Worm (Caenorhabditis elegans) whole organism, L4 larva: Measurements from ENCODE around the gene C45H4.18.

Source experiments
- D1046.2 ChIP-seq: fragments of 200-800 bp; sonication (Bioruptor generic); IDR thresholded peaks from 2 replicates; pipeline ENCODE4 v1.3.6; 2022; ENCODE audit warnings: missing genetic modification characterization, missing compliant biosample characterization
- F26F4.8 ChIP-seq: fragments of 200-800 bp; sonication (Bioruptor generic); conservative IDR thresholded peaks from 2 replicates; pipeline ENCODE4 v1.3.6; 2022; ENCODE audit warnings: missing genetic modification characterization, missing compliant biosample characterization
- F37D6.2 ChIP-seq: sonication (generic microtip); optimal IDR thresholded peaks from 2 replicates; lab custom pipeline; 2016; ENCODE audit warnings: mild to moderate bottlenecking, missing genetic modification characterization, missing compliant biosample characterization
- F44E2.7 ChIP-seq: fragments of 200-800 bp; sonication (Bioruptor generic); IDR thresholded peaks from 2 replicates; pipeline ENCODE4 v2.1.2; 2022; ENCODE audit warnings: missing genetic modification characterization, missing compliant biosample characterization
- T26A8.4 ChIP-seq: fragments of 200-800 bp; sonication (Bioruptor generic); IDR thresholded peaks from 2 replicates; pipeline ENCODE4 v1.3.6; 2022; ENCODE audit warnings: missing genetic modification characterization, missing compliant biosample characterization
- Y48G9A.11 ChIP-seq: fragments of 200-800 bp; sonication (Bioruptor generic); IDR thresholded peaks from 2 replicates; pipeline ENCODE4 v1.3.6; 2022; ENCODE audit warnings: missing genetic modification reagents, missing genetic modification characterization, missing compliant biosample characterization
- Y5F2A.4 ChIP-seq: fragments of 200-800 bp; sonication (Bioruptor generic); optimal IDR thresholded peaks from 2 replicates; lab custom pipeline; 2018; ENCODE audit warnings: mild to moderate bottlenecking, missing genetic modification characterization, missing compliant biosample characterization
- ZK546.5 ChIP-seq, 2 experiments: sonication (generic microtip); optimal IDR thresholded peaks; 2 replicates each; lab custom pipeline; 2017; ENCODE audit warnings: missing biosample characterization in 2 of 2, missing genetic modification characterization in 2 of 2
- aha-1 ChIP-seq: fragments of 150-350 bp; peaks from one replicate; lab custom pipeline; 2014; ENCODE audit warnings: missing biosample characterization, missing genetic modification characterization
- ceh-20 ChIP-seq: fragments of 200-800 bp; sonication (Bioruptor generic); IDR thresholded peaks from 2 replicates; pipeline ENCODE4 v1.3.6; 2022; ENCODE audit warnings: missing genetic modification reagents, missing genetic modification characterization, missing compliant biosample characterization
- ceh-32 ChIP-seq: sonication (generic microtip); optimal IDR thresholded peaks from 2 replicates; lab custom pipeline; 2016; ENCODE audit warnings: mild to moderate bottlenecking, missing genetic modification characterization, missing compliant biosample characterization; ENCODE audit not compliant: poor library complexity
- ceh-62 ChIP-seq: sonication (generic microtip); optimal IDR thresholded peaks from 2 replicates; lab custom pipeline; 2017; ENCODE audit warnings: missing biosample characterization, missing genetic modification characterization
- ces-1 ChIP-seq: fragments of 150-350 bp; sonication (generic microtip); optimal IDR thresholded peaks from 4 replicates; lab custom pipeline; 2014; ENCODE audit warnings: missing biosample characterization, missing genetic modification reagents, missing genetic modification characterization
- cey-2 ChIP-seq: sonication (generic microtip); optimal IDR thresholded peaks from 3 replicates; lab custom pipeline; 2017; ENCODE audit warnings: missing genetic modification characterization, mild to moderate bottlenecking, missing compliant biosample characterization, antibody characterized with exemption, borderline replicate concordance; ENCODE audit not compliant: insufficient read depth
- daf-12 ChIP-seq: fragments of 150-350 bp; optimal IDR thresholded peaks from 2 replicates; lab custom pipeline; 2014; ENCODE audit warnings: missing biosample characterization, missing genetic modification reagents, missing genetic modification characterization
- daf-19 ChIP-seq: fragments of 200-800 bp; sonication (Bioruptor generic); conservative IDR thresholded peaks from 2 replicates; pipeline ENCODE4 v1.3.6; 2022; ENCODE audit warnings: missing genetic modification characterization, missing compliant biosample characterization
- dmd-9 ChIP-seq: fragments of 200-800 bp; sonication (Bioruptor generic); IDR thresholded peaks from 2 replicates; pipeline ENCODE4 v1.3.6; 2022; ENCODE audit warnings: missing genetic modification reagents, missing genetic modification characterization, missing compliant biosample characterization
- duxl-1 ChIP-seq: sonication (generic microtip); optimal IDR thresholded peaks from 2 replicates; lab custom pipeline; 2016; ENCODE audit warnings: mild to moderate bottlenecking, missing genetic modification characterization, moderate library complexity, missing compliant biosample characterization; ENCODE audit not compliant: poor library complexity
- dve-1 ChIP-seq: sonication (generic microtip); optimal IDR thresholded peaks from 2 replicates; lab custom pipeline; 2017; ENCODE audit warnings: antibody characterized with exemption, mild to moderate bottlenecking, missing genetic modification characterization, missing compliant biosample characterization; ENCODE audit not compliant: insufficient read depth
- gei-8 ChIP-seq: fragments of 200-800 bp; sonication (Bioruptor generic); optimal IDR thresholded peaks from 2 replicates; lab custom pipeline; 2018; ENCODE audit warnings: mild to moderate bottlenecking, missing genetic modification characterization, missing compliant biosample characterization
- hlh-11 ChIP-seq: fragments of 200-800 bp; sonication (Bioruptor generic); optimal IDR thresholded peaks from 2 replicates; lab custom pipeline; 2018; ENCODE audit warnings: mild to moderate bottlenecking, missing genetic modification characterization, missing compliant biosample characterization
- lin-1 ChIP-seq: fragments of 200-800 bp; sonication (Bioruptor generic); IDR thresholded peaks from 2 replicates; pipeline ENCODE4 v1.3.6; 2022; ENCODE audit warnings: missing genetic modification reagents, missing genetic modification characterization, missing compliant biosample characterization
- lin-13 ChIP-seq: fragments of 150-350 bp; optimal IDR thresholded peaks from 2 replicates; lab custom pipeline; 2014; ENCODE audit warnings: missing biosample characterization, missing genetic modification reagents, missing genetic modification characterization
- lin-15B ChIP-seq: fragments of 150-350 bp; sonication (generic microtip); optimal IDR thresholded peaks from 3 replicates; lab custom pipeline; 2014; ENCODE audit warnings: missing biosample characterization, missing genetic modification characterization
- lin-38 ChIP-seq: fragments of 200-800 bp; sonication (Bioruptor generic); IDR thresholded peaks from 2 replicates; pipeline ENCODE4 v1.3.6; 2022; ENCODE audit warnings: missing genetic modification reagents, missing genetic modification characterization, missing compliant biosample characterization
- lir-3 ChIP-seq: sonication (generic microtip); optimal IDR thresholded peaks from 2 replicates; lab custom pipeline; 2016; ENCODE audit warnings: mild to moderate bottlenecking, missing genetic modification characterization, missing compliant biosample characterization
- madf-9 ChIP-seq: fragments of 200-800 bp; sonication (Bioruptor generic); conservative IDR thresholded peaks from 2 replicates; pipeline ENCODE4 v1.3.6; 2022; ENCODE audit warnings: missing genetic modification reagents, missing genetic modification characterization, missing compliant biosample characterization
- mes-2 ChIP-seq: sonication (generic microtip); optimal IDR thresholded peaks from 2 replicates; lab custom pipeline; 2016; ENCODE audit warnings: missing genotype, mild to moderate bottlenecking, missing genetic modification characterization, missing compliant biosample characterization; ENCODE audit not compliant: poor library complexity, severe bottlenecking
- nhr-10 ChIP-seq: fragments of 150-350 bp; optimal IDR thresholded peaks from 2 replicates; lab custom pipeline; 2014; ENCODE audit warnings: missing biosample characterization, missing genetic modification characterization
- nhr-28 ChIP-seq: fragments of 150-350 bp; optimal IDR thresholded peaks from 2 replicates; lab custom pipeline; 2014; ENCODE audit warnings: missing biosample characterization, missing genetic modification characterization
- nhr-41 ChIP-seq: fragments of 200-800 bp; sonication (Bioruptor generic); IDR thresholded peaks from 2 replicates; pipeline ENCODE4 v1.3.6; 2022; ENCODE audit warnings: missing genetic modification reagents, missing genetic modification characterization, missing compliant biosample characterization
- nhr-48 ChIP-seq: sonication (generic microtip); optimal IDR thresholded peaks from 2 replicates; lab custom pipeline; 2016; ENCODE audit warnings: mild to moderate bottlenecking, missing genetic modification characterization, missing compliant biosample characterization
- nhr-6 ChIP-seq: fragments of 150-350 bp; optimal IDR thresholded peaks from 2 replicates; lab custom pipeline; 2014; ENCODE audit warnings: missing biosample characterization, missing genetic modification characterization
- nhr-76 ChIP-seq: fragments of 150-350 bp; optimal IDR thresholded peaks from 2 replicates; lab custom pipeline; 2014; ENCODE audit warnings: missing biosample characterization, missing genetic modification characterization
- pha-4 ChIP-seq, 2 experiments: fragments of 150-350 bp in 1 of 2; fragments of 200-800 bp in 1 of 2; sonication (Bioruptor generic) in 1 of 2; IDR thresholded peaks in 1 of 2; optimal IDR thresholded peaks in 1 of 2; 2 replicates each; pipeline versions ENCODE4 v1.3.6 to Lab custom; 2014 to 2022; ENCODE audit warnings: missing genetic modification characterization in 2 of 2, missing genetic modification reagents in 2 of 2, missing biosample characterization in 1 of 2, missing compliant biosample characterization in 1 of 2
- pqm-1 ChIP-seq: sonication (generic microtip); optimal IDR thresholded peaks from 2 replicates; lab custom pipeline; 2017; ENCODE audit warnings: missing biosample characterization, missing genetic modification characterization
- saeg-2 ChIP-seq: fragments of 200-800 bp; sonication (Bioruptor generic); IDR thresholded peaks from 2 replicates; pipeline ENCODE4 v1.3.6; 2022; ENCODE audit warnings: missing genetic modification reagents, missing genetic modification characterization, missing compliant biosample characterization
- set-16 ChIP-seq: fragments of 200-800 bp; sonication (Bioruptor generic); IDR thresholded peaks from 2 replicates; pipeline ENCODE4 v1.3.6; 2022; ENCODE audit warnings: missing genetic modification reagents, missing genetic modification characterization, missing compliant biosample characterization
- skn-1 ChIP-seq: fragments of 150-350 bp; optimal IDR thresholded peaks from 2 replicates; lab custom pipeline; 2014; ENCODE audit warnings: missing biosample characterization, missing genetic modification characterization
- tag-97 ChIP-seq: fragments of 200-800 bp; sonication (Bioruptor generic); IDR thresholded peaks from 2 replicates; pipeline ENCODE4 v1.3.6; 2022; ENCODE audit warnings: missing genetic modification characterization, missing compliant biosample characterization
- tra-1 ChIP-seq: fragments of 200-800 bp; sonication (Bioruptor generic); IDR thresholded peaks from 2 replicates; pipeline ENCODE4 v1.3.6; 2022; ENCODE audit warnings: missing genetic modification reagents, missing genetic modification characterization, missing compliant biosample characterization
- unc-130 ChIP-seq: sonication (generic microtip); optimal IDR thresholded peaks from 2 replicates; lab custom pipeline; 2016; ENCODE audit warnings: missing genetic modification reagents, missing genetic modification characterization, missing compliant biosample characterization
- unc-39 ChIP-seq: sonication (generic microtip); optimal IDR thresholded peaks from 2 replicates; lab custom pipeline; 2017; ENCODE audit warnings: missing biosample characterization, missing genetic modification characterization
- vab-7 ChIP-seq: fragments of 200-800 bp; sonication (Bioruptor generic); IDR thresholded peaks from 2 replicates; pipeline ENCODE4 v1.3.6; 2022; ENCODE audit warnings: missing genetic modification reagents, missing genetic modification characterization, missing compliant biosample characterization
- zag-1 ChIP-seq: fragments of 150-350 bp; optimal IDR thresholded peaks from 2 replicates; lab custom pipeline; 2014; ENCODE audit warnings: missing biosample characterization, missing genetic modification characterization
- zfp-2 ChIP-seq: sonication (generic microtip); optimal IDR thresholded peaks from 2 replicates; lab custom pipeline; 2016; ENCODE audit warnings: mild to moderate bottlenecking, missing genetic modification characterization, missing compliant biosample characterization
- zfp-3 ChIP-seq: fragments of 200-800 bp; sonication (Bioruptor generic); conservative IDR thresholded peaks from 2 replicates; pipeline ENCODE4 v1.3.6; 2022; ENCODE audit warnings: missing genetic modification reagents, missing genetic modification characterization, missing compliant biosample characterization
- zip-2 ChIP-seq: fragments of 150-350 bp; optimal IDR thresholded peaks from 2 replicates; lab custom pipeline; 2014; ENCODE audit warnings: missing biosample characterization, missing genetic modification characterization
- ztf-11 ChIP-seq: fragments of 150-350 bp; optimal IDR thresholded peaks from 2 replicates; lab custom pipeline; 2014; ENCODE audit warnings: missing biosample characterization, missing genetic modification characterization

C45H4.18 gene

ce11 chrV:2216927-2217326 lies 41.6 kb downstream of the C45H4.18 start:
- TF ChIP-seq D1046.2 (GFP tag; lab: Robert Waterston, UW) (0 out of 2 replicates have a peak, but pooled peaks have one; percentile 23), nhr-28 (tag; lab: Kevin White, UChicago) (no peak), aha-1 (tag; lab: Kevin White, UChicago) (peak; percentile 91), T26A8.4 (no peak)

- no peak for TF ChIP-seq lin-38
- TF ChIP-seq unc-130 (GFP tag; lab: Kevin White, UChicago): no peak
- no peak for TF ChIP-seq skn-1
- TF ChIP-seq lin-13 (GFP tag; lab: Kevin White, UChicago): no peak
- TF ChIP-seq mes-2 (tag; lab: Kevin White, UChicago): peak; percentile 60
- peak; percentile 20 for TF ChIP-seq nhr-6 (tag; lab: Kevin White, UChicago)
- no peak for TF ChIP-seq ceh-62 (tag; lab: Kevin White, UChicago)
- no peak for TF ChIP-seq D1046.2 (GFP tag; lab: Robert Waterston, UW)
- no peak for TF ChIP-seq dmd-9 (GFP tag; lab: Robert Waterston, UW)
- no peak for TF ChIP-seq zfp-3
- no peak for TF ChIP-seq zag-1
- no peak for TF ChIP-seq ceh-20 (GFP tag; lab: Robert Waterston, UW)
- no peak for TF ChIP-seq set-16 (GFP tag; lab: Robert Waterston, UW)
- no peak for TF ChIP-seq madf-9 (GFP tag; lab: Robert Waterston, UW)
- no peak for TF ChIP-seq saeg-2 (GFP tag; lab: Robert Waterston, UW)
- TF ChIP-seq nhr-10 (tag; lab: Kevin White, UChicago): no peak
- no peak for TF ChIP-seq nhr-76 (tag; lab: Kevin White, UChicago)
- no peak for TF ChIP-seq lin-15B (tag; lab: Kevin White, UChicago)
- no peak for TF ChIP-seq F44E2.7 (GFP tag; lab: Robert Waterston, UW)
- no peak for TF ChIP-seq lin-1 (GFP tag; lab: Robert Waterston, UW)
- TF ChIP-seq Y5F2A.4: no peak
- TF ChIP-seq F37D6.2 (tag; lab: Kevin White, UChicago): no peak
- no peak for TF ChIP-seq unc-39
- TF ChIP-seq ZK546.5 (tag; optimal IDR thresholded peaks at IDR 0.05; lab: Kevin White, UChicago): no peak
- TF ChIP-seq daf-12: no peak
- no peak for TF ChIP-seq zip-2
- TF ChIP-seq vab-7: no peak
- peak; percentile 38 for TF ChIP-seq duxl-1
- TF ChIP-seq lir-3 (tag; lab: Kevin White, UChicago): no peak
- TF ChIP-seq cey-2 (tag; lab: Kevin White, UChicago): no peak
- TF ChIP-seq ztf-11 (tag; lab: Kevin White, UChicago): no peak
- TF ChIP-seq daf-19 (GFP tag; lab: Robert Waterston, UW): no peak
- no peak for TF ChIP-seq ceh-32 (tag; lab: Kevin White, UChicago)
- peak; percentile 81 for TF ChIP-seq hlh-11 (tag; lab: Kevin White, UChicago)
- no peak for TF ChIP-seq ces-1 (GFP tag; lab: Kevin White, UChicago)
- no peak for TF ChIP-seq nhr-41 (GFP tag; lab: Robert Waterston, UW)
- TF ChIP-seq zfp-2 (tag; lab: Kevin White, UChicago): no peak
- TF ChIP-seq nhr-48: no peak
- TF ChIP-seq aha-1 (tag; lab: Kevin White, UChicago): no peak
- no peak for TF ChIP-seq F26F4.8 (GFP tag; lab: Robert Waterston, UW)
- peak; percentile 67 for TF ChIP-seq dve-1 (tag; lab: Kevin White, UChicago)
- TF ChIP-seq Y48G9A.11 (GFP tag; lab: Robert Waterston, UW): no peak
- 0 out of 2 replicates have a peak, but pooled peaks have one; percentile 16 for TF ChIP-seq pha-4 (GFP tag; IDR thresholded peaks at IDR 0.05; lab: Robert Waterston, UW)
- TF ChIP-seq pha-4 (tag; optimal IDR thresholded peaks at IDR 0.05; lab: Kevin White, UChicago): peak; percentile 75
- TF ChIP-seq pqm-1: peak; percentile 55
- TF ChIP-seq tag-97 (GFP tag; lab: Robert Waterston, UW): no peak
- TF ChIP-seq gei-8 (GFP tag; lab: Kevin White, UChicago): no peak
- no peak for TF ChIP-seq tra-1 (GFP tag; lab: Robert Waterston, UW)
- peak; percentile 81 for TF ChIP-seq nhr-28 (tag; lab: Kevin White, UChicago)
Measured at ce11 chrV:2218803-2219202, 43.5 kb downstream of the C45H4.18 start, which contains the start of gene nhr-56. nhr-56 (plus strand) TSS chrV:2219004.
